Fruit fly (Drosophila melanogaster): Measurements from ENCODE around the gene mRpS18B.

- TF ChIP-seq br (GFP tag; optimal IDR thresholded peaks at IDR 0.05) = peak; percentile 8
- TF ChIP-seq Myc (optimal IDR thresholded peaks at IDR 0.05) = peak; percentile 81
- TF ChIP-seq tai (GFP tag; optimal IDR thresholded peaks at IDR 0.05) = no peak
- peak; percentile 71 for TF ChIP-seq Sp1 (GFP tag; optimal IDR thresholded peaks at IDR 0.05)
- no peak for TF ChIP-seq Dif (GFP tag; optimal IDR thresholded peaks at IDR 0.05; ENCODE audit: partially characterized antibody)
- peak; percentile 33 for TF ChIP-seq psq (GFP tag; optimal IDR thresholded peaks at IDR 0.05)
- TF ChIP-seq CG32264 (GFP tag; optimal IDR thresholded peaks at IDR 0.05) = peak; percentile 30
- TF ChIP-seq OdsH (GFP tag; optimal IDR thresholded peaks at IDR 0.05) = peak; percentile 45
- no peak for TF ChIP-seq dsf (GFP tag; optimal IDR thresholded peaks at IDR 0.05; ENCODE audit: borderline replicate concordance)
- peak; percentile 7 for TF ChIP-seq HLH106 (tag; optimal IDR thresholded peaks at IDR 0.05)
- TF ChIP-seq Hnf4 (GFP tag; optimal IDR thresholded peaks at IDR 0.05) = peak; percentile 58
Measured at dm6 chr2L:20075234-20075803, 21.7 kb downstream of the mRpS18B start, which contains the start of the genes pr and neb.

All from whole organism, wandering third instar larva.